Fruit fly (Drosophila melanogaster) whole organism, prepupa: Measurements from ENCODE around the gene CG32599.

Experiments used
- CG3032 ChIP-seq: fragments of 200-800 bp; optimal IDR thresholded peaks from 2 replicates; lab custom pipeline; 2019; ENCODE audit warnings: missing biosample characterization, mild to moderate bottlenecking, missing genetic modification characterization, moderate library complexity
- CG8319 ChIP-seq: fragments of 200-800 bp; sonication (Bioruptor generic); optimal IDR thresholded peaks from 3 replicates; lab custom pipeline; 2016; ENCODE audit warnings: missing biosample characterization, missing genetic modification characterization
- Hr39 ChIP-seq: fragments of 200-800 bp; sonication (Bioruptor generic); optimal IDR thresholded peaks from 2 replicates; lab custom pipeline; 2016; ENCODE audit warnings: missing biosample characterization, missing genetic modification characterization
- dsx ChIP-seq: fragments of 200-800 bp; optimal IDR thresholded peaks from 3 replicates; lab custom pipeline; 2019; ENCODE audit warnings: missing biosample characterization, mild to moderate bottlenecking, missing genetic modification characterization, moderate library complexity; ENCODE audit not compliant: poor library complexity, severe bottlenecking
- ss ChIP-seq, 2 experiments: fragments of 200-800 bp; sonication (Bioruptor generic); optimal IDR thresholded peaks; 2 replicates in 1 of 2; 3 replicates in 1 of 2; lab custom pipeline; 2017 to 2018; ENCODE audit warnings: mild to moderate bottlenecking in 2 of 2, missing biosample characterization in 2 of 2, missing genetic modification characterization in 2 of 2, moderate library complexity in 1 of 2

dm6 chrX:14227043-14227442 lies 16.4 kb upstream of the CG32599 start:
- TF ChIP-seq Hr39 (GFP tag; lab: Kevin White, UChicago) (no peak), CG8319 (no peak), dsx (no peak), CG3032 (tag; lab: Kevin White, UChicago) (no peak), ss (GFP tag; optimal IDR thresholded peaks at IDR 0.05; lab: Kevin White, UChicago) (no peak)
